Worm (Caenorhabditis elegans): ENCODE data around the gene F02E11.4.
"Not testable (repeated sequence)": the region's sequence is repeated elsewhere in the genome, so short reads cannot be mapped to it uniquely, and the experiment has no call there.

F02E11.4 gene

ce11 chrII:3310957-3311657 is 33.5 kb upstream of the F02E11.4 start:
- TF ChIP-seq nhr-12 (tag; optimal IDR thresholded peaks at IDR 0.05) = no peak
- peak; percentile 46 for TF ChIP-seq elt-2 (tag; optimal IDR thresholded peaks at IDR 0.05)

ce11 chrII:3303582-3303981 is 26.0 kb upstream of the F02E11.4 start:
- TF ChIP-seq nhr-43 (tag; optimal IDR thresholded peaks at IDR 0.05; ENCODE audit: poor library complexity, severe bottlenecking) = no peak
- no peak for TF ChIP-seq nhr-23 (tag; optimal IDR thresholded peaks at IDR 0.05)
- TF ChIP-seq R02D3.7 (tag; optimal IDR thresholded peaks at IDR 0.05) = no peak
- TF ChIP-seq elt-2 (tag; optimal IDR thresholded peaks at IDR 0.05) = peak; percentile 30
- TF ChIP-seq pqm-1 (tag; optimal IDR thresholded peaks at IDR 0.05) = no peak
- TF ChIP-seq ceh-28 (tag; optimal IDR thresholded peaks at IDR 0.05) = peak; percentile 37
- peak; percentile 45 for TF ChIP-seq pha-4 (tag; optimal IDR thresholded peaks at IDR 0.05)
- no peak for TF ChIP-seq elt-3 (tag; optimal IDR thresholded peaks at IDR 0.05)
- no peak for TF ChIP-seq aly-2 (tag; optimal IDR thresholded peaks at IDR 0.05)
- TF ChIP-seq nhr-25 (tag; optimal IDR thresholded peaks at IDR 0.05) = no peak

DNA sequence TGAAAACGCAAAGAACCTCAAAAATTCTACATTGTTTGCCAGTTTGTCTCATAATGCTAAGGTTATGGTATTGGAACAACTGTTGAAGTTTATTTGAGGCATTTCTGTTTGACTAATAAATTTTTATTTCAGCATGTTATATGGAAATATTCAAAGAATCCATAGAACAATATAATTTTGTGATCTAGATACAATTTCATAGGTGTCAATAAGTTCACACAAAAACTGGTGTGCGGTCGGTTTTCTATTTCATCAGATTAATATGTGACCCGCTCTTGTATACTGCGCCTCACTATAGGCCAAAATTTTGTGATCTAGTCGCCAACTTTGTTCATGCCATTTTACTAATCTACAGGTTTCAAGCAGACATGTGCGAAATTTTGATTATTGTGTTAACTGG is 21.9 kb upstream of the F02E11.4 start, which contains the start of gene btb-22:
btb-22 (plus strand) TSS at position 301 of the 400 bp plus-strand sequence.
- TF ChIP-seq unc-62 (GFP tag; optimal IDR thresholded peaks at IDR 0.05) = no peak
- TF ChIP-seq eor-1 (tag; optimal IDR thresholded peaks at IDR 0.05) = no peak
- no peak for TF ChIP-seq unc-39 (tag; optimal IDR thresholded peaks at IDR 0.05)
- no peak for TF ChIP-seq nhr-77 (tag; optimal IDR thresholded peaks at IDR 0.05)
- TF ChIP-seq egl-5 (tag; optimal IDR thresholded peaks at IDR 0.05) = no peak
- no peak for TF ChIP-seq ama-1 (optimal IDR thresholded peaks at IDR 0.05)
- no peak for TF ChIP-seq ZK546.5 (tag; optimal IDR thresholded peaks at IDR 0.05)
- TF ChIP-seq nhr-25 (tag; optimal IDR thresholded peaks at IDR 0.05) = no peak
- TF ChIP-seq ceh-82 (tag; optimal IDR thresholded peaks at IDR 0.05) = no peak
- no peak for TF ChIP-seq aly-2 (tag; optimal IDR thresholded peaks at IDR 0.05)
- TF ChIP-seq fkh-10 (GFP tag; optimal IDR thresholded peaks at IDR 0.05) = no peak
- no peak for TF ChIP-seq R02D3.7 (tag; optimal IDR thresholded peaks at IDR 0.05)
- TF ChIP-seq elt-3 (tag; optimal IDR thresholded peaks at IDR 0.05) = no peak

DNA sequence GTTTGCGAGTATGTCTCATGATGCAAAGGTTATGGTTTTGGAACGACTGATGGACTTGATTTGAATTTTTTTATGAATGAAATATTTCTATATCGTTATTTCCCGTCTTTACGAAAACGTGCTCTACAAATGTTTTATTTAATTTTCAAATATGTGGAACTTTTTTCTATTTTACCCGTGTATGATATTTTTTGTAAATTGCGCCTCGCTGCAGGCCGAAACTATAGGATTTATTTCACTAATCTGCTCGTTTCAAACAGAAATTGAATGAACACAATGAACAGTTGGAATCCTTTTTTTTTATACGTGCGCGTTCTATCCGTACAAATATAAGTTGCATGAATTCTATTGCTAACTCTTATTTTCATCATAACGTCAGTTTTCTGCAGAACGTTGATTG is 20.3 kb upstream of the F02E11.4 start, which contains the start of gene btb-18:
btb-18 (plus strand) TSS at position 301 of the 400 bp plus-strand sequence.
- TF ChIP-seq ztf-4 (tag; optimal IDR thresholded peaks at IDR 0.05) (no peak), tbx-2 (tag; optimal IDR thresholded peaks at IDR 0.05) (no peak), zag-1 (tag; optimal IDR thresholded peaks at IDR 0.05) (no peak), lin-39 (tag; optimal IDR thresholded peaks at IDR 0.05) (no peak), ceh-16 (tag; optimal IDR thresholded peaks at IDR 0.05) (no peak)

DNA sequence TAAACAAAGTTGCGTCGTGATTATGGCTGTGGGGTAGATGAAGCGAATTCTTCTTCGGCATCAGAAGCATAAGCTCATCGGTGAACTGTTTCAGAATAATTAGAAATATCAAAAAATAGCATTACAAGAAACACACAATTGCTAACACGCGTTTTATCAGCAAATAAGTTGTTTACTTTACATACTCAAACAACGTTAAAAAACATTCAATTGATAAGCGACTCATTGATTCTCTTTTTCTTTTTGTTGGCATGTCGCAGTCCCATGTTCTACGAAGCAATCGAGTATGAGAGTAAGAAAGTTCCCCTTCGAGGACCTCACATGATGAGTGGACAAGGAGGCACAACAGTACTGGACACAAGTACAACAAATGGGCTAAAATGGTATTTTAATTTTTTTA is 19.1 kb upstream of the F02E11.4 start, which contains the start of gene btb-16:
btb-16 (plus strand) TSS at position 240 of the 400 bp plus-strand sequence.
- TF ChIP-seq nhr-12 (tag; optimal IDR thresholded peaks at IDR 0.05) (no peak), pqm-1 (tag; optimal IDR thresholded peaks at IDR 0.05) (peak; percentile 6), snpc-4 (tag; optimal IDR thresholded peaks at IDR 0.05) (no peak), elt-2 (tag; optimal IDR thresholded peaks at IDR 0.05) (peak; percentile 61), ceh-28 (tag; optimal IDR thresholded peaks at IDR 0.05) (no peak), R02D3.7 (tag; optimal IDR thresholded peaks at IDR 0.05) (no peak), mdl-1 (tag; optimal IDR thresholded peaks at IDR 0.05) (no peak), pha-4 (tag; optimal IDR thresholded peaks at IDR 0.05) (peak; percentile 85)

- no peak for TF ChIP-seq fkh-2 (tag; optimal IDR thresholded peaks at IDR 0.05)
- peak; percentile 55 for TF ChIP-seq pqm-1 (tag; optimal IDR thresholded peaks at IDR 0.05)
- TF ChIP-seq elt-2 (tag; optimal IDR thresholded peaks at IDR 0.05) = peak; percentile 77
Observed at ce11 chrII:3295193-3295592, 17.6 kb upstream of the F02E11.4 start, which contains the start of gene btb-17. Gene btb-17, plus strand, starts transcription at chrII:3295405.

- not testable (repeated sequence) for TF ChIP-seq nfya-1 (tag; optimal IDR thresholded peaks at IDR 0.05; ENCODE audit: insufficient read depth); tbx-2 (tag; optimal IDR thresholded peaks at IDR 0.05); lin-15B (tag; optimal IDR thresholded peaks at IDR 0.05)
Observed at ce11 chrII:3290544-3290943, 13.0 kb upstream of the F02E11.4 start, which contains the start of gene F39E9.14. Gene F39E9.14, minus strand, starts transcription at chrII:3290644.

Measured in whole organism, L3 larva.